1 fruit fly cellular context compared by ENCODE assay signal in the genomic region with DNA sequence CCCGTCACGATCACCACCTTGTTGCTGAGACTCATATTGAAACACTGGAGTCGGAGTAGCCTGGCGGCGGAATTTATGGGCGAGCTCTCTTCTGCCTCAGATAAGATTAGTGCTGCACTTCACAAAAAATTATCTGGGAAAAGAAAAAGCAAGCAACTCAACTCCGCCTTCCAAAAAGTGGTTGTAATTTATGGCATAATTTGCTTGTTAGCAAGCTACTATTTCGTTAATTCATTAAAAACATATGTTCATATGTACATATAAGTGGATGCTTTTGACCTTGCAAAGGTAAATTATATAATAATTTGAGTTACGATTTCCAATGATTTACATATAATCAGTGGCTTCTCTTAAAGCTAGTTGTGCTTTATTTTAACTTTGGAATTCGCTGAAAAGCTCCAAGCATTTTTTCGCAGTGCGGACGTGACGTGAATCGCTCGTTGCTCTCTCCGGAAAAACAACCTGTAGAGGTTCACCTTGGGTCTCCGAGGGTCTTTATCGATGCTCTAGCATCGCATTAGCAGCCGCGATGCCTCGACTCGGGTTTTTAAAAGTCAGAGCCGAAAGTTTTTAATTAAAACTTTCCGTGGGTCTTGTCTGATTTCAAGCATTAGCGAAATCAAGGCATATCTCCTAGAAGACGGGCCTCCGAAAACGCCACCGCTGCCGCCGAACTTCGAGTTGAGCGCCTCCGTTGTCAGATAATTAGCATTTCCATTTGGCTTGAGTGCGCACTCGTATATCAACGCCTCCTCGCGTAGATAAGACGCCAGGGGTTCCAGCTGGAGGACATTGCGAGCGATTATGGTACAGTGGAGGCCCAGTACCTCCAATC.
TF ChIP-seq lines count a peak whose summit lies in the region.

CG3699 (minus strand) TSS at position 51 of the 835 bp plus-strand sequence.

TF ChIP-seq in whole organism, embryonic, 481 proteins besides CTCF, POLR2A, EP300 and RAD21 (continued from another document and continues in another):
- TF ChIP-seq tx (GFP tag; optimal IDR thresholded peaks at IDR 0.05; lab: Kevin White, UChicago), result no peak
- peak; percentile 1 for TF ChIP-seq CG4820 (GFP tag; optimal IDR thresholded peaks at IDR 0.05; lab: Kevin White, UChicago)
- TF ChIP-seq CG1647 (GFP tag; optimal IDR thresholded peaks at IDR 0.05; lab: Kevin White, UChicago), result no peak
- no peak for TF ChIP-seq ab (GFP tag; optimal IDR thresholded peaks at IDR 0.05; lab: Kevin White, UChicago)
- TF ChIP-seq pros (GFP tag; optimal IDR thresholded peaks at IDR 0.05; lab: Kevin White, UChicago), result no peak
- peak; percentile 64 for TF ChIP-seq cwo (GFP tag; optimal IDR thresholded peaks at IDR 0.05; lab: Kevin White, UChicago)
- peak; percentile 14 for TF ChIP-seq phol (tag; optimal IDR thresholded peaks at IDR 0.05; lab: Kevin White, UChicago)
- TF ChIP-seq CG8359 (GFP tag; optimal IDR thresholded peaks at IDR 0.05; lab: Kevin White, UChicago; ENCODE audit: borderline replicate concordance), result no peak
- TF ChIP-seq CG16863 (GFP tag; optimal IDR thresholded peaks at IDR 0.05; lab: Kevin White, UChicago), result no peak
- no peak for TF ChIP-seq ap (GFP tag; IDR thresholded peaks at IDR 0.05; lab: Robert Waterston, UW)
- TF ChIP-seq CG4282 (GFP tag; optimal IDR thresholded peaks at IDR 0.05; lab: Kevin White, UChicago), result no peak
- no peak for TF ChIP-seq CG6791 (GFP tag; IDR thresholded peaks at IDR 0.05; lab: Robert Waterston, UW; ENCODE audit: partially characterized antibody)
- TF ChIP-seq inv (GFP tag; IDR thresholded peaks at IDR 0.05; lab: Robert Waterston, UW; ENCODE audit: partially characterized antibody), result no peak
- TF ChIP-seq CG12659 (GFP tag; optimal IDR thresholded peaks at IDR 0.05; lab: Kevin White, UChicago), result peak; percentile 53
- no peak for TF ChIP-seq ftz-f1 (GFP tag; optimal IDR thresholded peaks at IDR 0.05; lab: Kevin White, UChicago)
- no peak; the same call in 1 of the 2 replicates for TF ChIP-seq CG7372 (GFP tag; IDR thresholded peaks at IDR 0.05; lab: Robert Waterston, UW)
- no peak for TF ChIP-seq CG17568 (GFP tag; optimal IDR thresholded peaks at IDR 0.05; lab: Kevin White, UChicago)
- TF ChIP-seq CG10274 (GFP tag; optimal IDR thresholded peaks at IDR 0.05; lab: Kevin White, UChicago), result peak; percentile 6
- no peak for TF ChIP-seq croc (GFP tag; conservative IDR thresholded peaks at IDR 0.05; lab: Robert Waterston, UW)
- no peak for TF ChIP-seq Sox102F (GFP tag; optimal IDR thresholded peaks at IDR 0.05; lab: Kevin White, UChicago)
- no peak for TF ChIP-seq CG8290 (GFP tag; optimal IDR thresholded peaks at IDR 0.05; lab: Kevin White, UChicago)
- no peak for TF ChIP-seq CG8290 (tag; optimal IDR thresholded peaks at IDR 0.05; lab: Kevin White, UChicago)
- no peak for TF ChIP-seq shn (GFP tag; optimal IDR thresholded peaks at IDR 0.05; lab: Kevin White, UChicago)
- no peak for TF ChIP-seq Bdp1 (GFP tag; optimal IDR thresholded peaks at IDR 0.05; lab: Kevin White, UChicago)
- TF ChIP-seq otp (GFP tag; IDR thresholded peaks at IDR 0.05; lab: Robert Waterston, UW), result no peak
- no peak for TF ChIP-seq CG6272 (GFP tag; IDR thresholded peaks at IDR 0.05; lab: Robert Waterston, UW)
- peak; percentile 70 for TF ChIP-seq CG7839 (tag; optimal IDR thresholded peaks at IDR 0.05; lab: Kevin White, UChicago)
- TF ChIP-seq odd (GFP tag; optimal IDR thresholded peaks at IDR 0.05; lab: Kevin White, UChicago), result no peak
- TF ChIP-seq CG8089 (GFP tag; optimal IDR thresholded peaks at IDR 0.05; lab: Kevin White, UChicago), result no peak
- no peak for TF ChIP-seq knrl (GFP tag; IDR thresholded peaks at IDR 0.05; lab: Robert Waterston, UW; ENCODE audit: partially characterized antibody)
- TF ChIP-seq ranshi (GFP tag; IDR thresholded peaks at IDR 0.05; lab: Robert Waterston, UW), result no peak
- TF ChIP-seq CG9727 (GFP tag; optimal IDR thresholded peaks at IDR 0.05; lab: Kevin White, UChicago), result peak; percentile 37
- TF ChIP-seq CoRest (tag; optimal IDR thresholded peaks at IDR 0.05; lab: Kevin White, UChicago), result peak; percentile 69
- TF ChIP-seq sug (tag; optimal IDR thresholded peaks at IDR 0.05; lab: Kevin White, UChicago), result peak; percentile 82
- TF ChIP-seq ham (GFP tag; IDR thresholded peaks at IDR 0.05; lab: Robert Waterston, UW), result 0 out of 2 replicates have a peak, but pooled peaks have one; percentile 31
- peak; percentile 51 for TF ChIP-seq CG8924 (tag; optimal IDR thresholded peaks at IDR 0.05; lab: Kevin White, UChicago)
- TF ChIP-seq hth (optimal IDR thresholded peaks at IDR 0.05; lab: Kevin White, UChicago), result no peak
- no peak for TF ChIP-seq klu (GFP tag; IDR thresholded peaks at IDR 0.05; lab: Robert Waterston, UW)
- no peak for TF ChIP-seq ato (GFP tag; IDR thresholded peaks at IDR 0.05; lab: Robert Waterston, UW; ENCODE audit: partially characterized antibody)
- peak; percentile 15 for TF ChIP-seq fd96Cb (tag; optimal IDR thresholded peaks at IDR 0.05; lab: Kevin White, UChicago)
- TF ChIP-seq Sox100B (GFP tag; optimal IDR thresholded peaks at IDR 0.05; lab: Kevin White, UChicago), result no peak
- TF ChIP-seq emc (GFP tag; optimal IDR thresholded peaks at IDR 0.05; lab: Kevin White, UChicago), result no peak
- no peak for TF ChIP-seq CG14050 (GFP tag; IDR thresholded peaks at IDR 0.05; lab: Robert Waterston, UW)
- peak; percentile 45 for TF ChIP-seq dmrt99B (tag; optimal IDR thresholded peaks at IDR 0.05; lab: Kevin White, UChicago)
- TF ChIP-seq cad (GFP tag; optimal IDR thresholded peaks at IDR 0.05; lab: Kevin White, UChicago), result no peak
- TF ChIP-seq D19A (tag; optimal IDR thresholded peaks at IDR 0.05; lab: Kevin White, UChicago), result peak; percentile 14
- no peak for TF ChIP-seq Dp (GFP tag; optimal IDR thresholded peaks at IDR 0.05; lab: Kevin White, UChicago)
- TF ChIP-seq CG4730 (GFP tag; IDR thresholded peaks at IDR 0.05; lab: Robert Waterston, UW), result no peak
- TF ChIP-seq gro (GFP tag; optimal IDR thresholded peaks at IDR 0.05; lab: Kevin White, UChicago), result peak; percentile 20
- TF ChIP-seq Oaz (GFP tag; IDR thresholded peaks at IDR 0.05; lab: Robert Waterston, UW), result no peak
- TF ChIP-seq jumu (GFP tag; optimal IDR thresholded peaks at IDR 0.05; lab: Kevin White, UChicago), result no peak
- TF ChIP-seq crol (GFP tag; IDR thresholded peaks at IDR 0.05; lab: Robert Waterston, UW), result no peak
- peak; percentile 46; the same call in 1 of the 2 replicates for TF ChIP-seq CG14014 (GFP tag; IDR thresholded peaks at IDR 0.05; lab: Robert Waterston, UW)
- no peak for TF ChIP-seq CG3726 (GFP tag; IDR thresholded peaks at IDR 0.05; lab: Robert Waterston, UW)
- no peak for TF ChIP-seq Optix (GFP tag; IDR thresholded peaks at IDR 0.05; lab: Robert Waterston, UW)
- TF ChIP-seq en (GFP tag; optimal IDR thresholded peaks at IDR 0.05; lab: Kevin White, UChicago), result no peak
- no peak for TF ChIP-seq CG12236 (GFP tag; optimal IDR thresholded peaks at IDR 0.05; lab: Kevin White, UChicago)
- no peak for TF ChIP-seq insv (GFP tag; optimal IDR thresholded peaks at IDR 0.05; lab: Kevin White, UChicago)
- TF ChIP-seq CG6854 (GFP tag; optimal IDR thresholded peaks at IDR 0.05; lab: Kevin White, UChicago), result peak; percentile 46
- no peak for TF ChIP-seq CG9609 (GFP tag; optimal IDR thresholded peaks at IDR 0.05; lab: Kevin White, UChicago)
- no peak for TF ChIP-seq pan (optimal IDR thresholded peaks at IDR 0.05; lab: Kevin White, UChicago)
- TF ChIP-seq pan (GFP tag; optimal IDR thresholded peaks at IDR 0.05 in 1 of 2, IDR thresholded peaks at IDR 0.05 in 1 of 2), result no peak
- peak; percentile 29 for TF ChIP-seq CG34376 (GFP tag; optimal IDR thresholded peaks at IDR 0.05; lab: Kevin White, UChicago)
- TF ChIP-seq HmgD (GFP tag; optimal IDR thresholded peaks at IDR 0.05; lab: Kevin White, UChicago), result no peak
- TF ChIP-seq CG3065 (GFP tag; optimal IDR thresholded peaks at IDR 0.05; lab: Kevin White, UChicago), result no peak
- TF ChIP-seq sim (GFP tag; IDR thresholded peaks at IDR 0.05; lab: Robert Waterston, UW), result no peak
- no peak for TF ChIP-seq lola (GFP tag; optimal IDR thresholded peaks at IDR 0.05; lab: Kevin White, UChicago)
- peak; percentile 15 for TF ChIP-seq HLH54F (GFP tag; optimal IDR thresholded peaks at IDR 0.05; lab: Kevin White, UChicago)
- no peak for TF ChIP-seq p53 (GFP tag; optimal IDR thresholded peaks at IDR 0.05; lab: Kevin White, UChicago)
- TF ChIP-seq Antp (GFP tag; optimal IDR thresholded peaks at IDR 0.05; lab: Kevin White, UChicago), result no peak
- TF ChIP-seq pnt (GFP tag; optimal IDR thresholded peaks at IDR 0.05; lab: Kevin White, UChicago), result peak; percentile 16
- TF ChIP-seq CG15696 (tag; optimal IDR thresholded peaks at IDR 0.05; lab: Kevin White, UChicago), result no peak
- no peak for TF ChIP-seq bbx (GFP tag; IDR thresholded peaks at IDR 0.05; lab: Robert Waterston, UW; ENCODE audit: partially characterized antibody)
- TF ChIP-seq Dip2 (GFP tag; IDR thresholded peaks at IDR 0.05; lab: Robert Waterston, UW), result no peak
- TF ChIP-seq CG11456 (GFP tag; IDR thresholded peaks at IDR 0.05; lab: Robert Waterston, UW), result no peak
- TF ChIP-seq CG12769 (tag; optimal IDR thresholded peaks at IDR 0.05; lab: Kevin White, UChicago), result no peak
- TF ChIP-seq CG3838 (GFP tag; optimal IDR thresholded peaks at IDR 0.05; lab: Kevin White, UChicago), result no peak
- TF ChIP-seq salm (tag; optimal IDR thresholded peaks at IDR 0.05; lab: Kevin White, UChicago), result no peak
- TF ChIP-seq C15 (GFP tag; IDR thresholded peaks at IDR 0.05; lab: Robert Waterston, UW), result no peak
- no peak for TF ChIP-seq cas (GFP tag; IDR thresholded peaks at IDR 0.05; lab: Robert Waterston, UW)
- TF ChIP-seq CG4854 (GFP tag; optimal IDR thresholded peaks at IDR 0.05; lab: Kevin White, UChicago), result peak; percentile 2
- TF ChIP-seq jing (GFP tag; optimal IDR thresholded peaks at IDR 0.05; lab: Kevin White, UChicago), result no peak
- TF ChIP-seq onecut (GFP tag; IDR thresholded peaks at IDR 0.05; lab: Robert Waterston, UW), result no peak
- no peak for TF ChIP-seq Dad (GFP tag; optimal IDR thresholded peaks at IDR 0.05; lab: Kevin White, UChicago)
- TF ChIP-seq CG7928 (GFP tag; optimal IDR thresholded peaks at IDR 0.05; lab: Kevin White, UChicago), result no peak
- peak; percentile 37 for TF ChIP-seq pho (GFP tag; optimal IDR thresholded peaks at IDR 0.05; lab: Kevin White, UChicago)
- no peak for TF ChIP-seq CkIIα-i1 (GFP tag; IDR thresholded peaks at IDR 0.05; lab: Robert Waterston, UW)
- no peak for TF ChIP-seq tio (GFP tag; optimal IDR thresholded peaks at IDR 0.05; lab: Kevin White, UChicago)
- TF ChIP-seq CG9932 (GFP tag; IDR thresholded peaks at IDR 0.05; lab: Robert Waterston, UW), result no peak
- TF ChIP-seq CG17829 (tag; optimal IDR thresholded peaks at IDR 0.05; lab: Kevin White, UChicago), result no peak
- TF ChIP-seq CG30431 (GFP tag; optimal IDR thresholded peaks at IDR 0.05; lab: Kevin White, UChicago), result no peak
- TF ChIP-seq H15 (GFP tag; IDR thresholded peaks at IDR 0.05; lab: Robert Waterston, UW), result no peak
- no peak for TF ChIP-seq maf-S (GFP tag; optimal IDR thresholded peaks at IDR 0.05; lab: Kevin White, UChicago)
- TF ChIP-seq CG3281 (GFP tag; optimal IDR thresholded peaks at IDR 0.05; lab: Kevin White, UChicago), result peak; percentile 64
- TF ChIP-seq Blimp-1 (GFP tag; optimal IDR thresholded peaks at IDR 0.05; lab: Kevin White, UChicago), result peak; percentile 26
- TF ChIP-seq seq (GFP tag; IDR thresholded peaks at IDR 0.05; lab: Robert Waterston, UW), result no peak
- no peak for TF ChIP-seq CG32767 (GFP tag; IDR thresholded peaks at IDR 0.05; lab: Robert Waterston, UW)
- no peak; the same call in 1 of the 2 replicates for TF ChIP-seq Xrp1 (GFP tag; IDR thresholded peaks at IDR 0.05; lab: Robert Waterston, UW)
- TF ChIP-seq CG2875 (GFP tag; optimal IDR thresholded peaks at IDR 0.05; lab: Kevin White, UChicago), result no peak
- no peak for TF ChIP-seq hbn (GFP tag; IDR thresholded peaks at IDR 0.05; lab: Robert Waterston, UW; ENCODE audit: partially characterized antibody)
- peak in 1 of 2 experiments; percentile 0 for TF ChIP-seq Trl (optimal IDR thresholded peaks at IDR 0.05; lab: Kevin White, UChicago)
- TF ChIP-seq Trl (GFP tag; optimal IDR thresholded peaks at IDR 0.05; lab: Kevin White, UChicago), result no peak
- TF ChIP-seq NfI (GFP tag; optimal IDR thresholded peaks at IDR 0.05; lab: Kevin White, UChicago), result peak; percentile 31
- TF ChIP-seq row (GFP tag; IDR thresholded peaks at IDR 0.05; lab: Robert Waterston, UW), result peak; percentile 78
- TF ChIP-seq pita (GFP tag; optimal IDR thresholded peaks at IDR 0.05; lab: Kevin White, UChicago), result no peak
- TF ChIP-seq H2.0 (GFP tag; IDR thresholded peaks at IDR 0.05; lab: Robert Waterston, UW), result no peak
- no peak for TF ChIP-seq CG13287 (GFP tag; IDR thresholded peaks at IDR 0.05; lab: Robert Waterston, UW; ENCODE audit: partially characterized antibody)
- no peak for TF ChIP-seq zen2 (GFP tag; IDR thresholded peaks at IDR 0.05; lab: Robert Waterston, UW; ENCODE audit: partially characterized antibody)
- TF ChIP-seq Max (GFP tag; optimal IDR thresholded peaks at IDR 0.05; lab: Kevin White, UChicago), result no peak
- TF ChIP-seq CG3847 (GFP tag; IDR thresholded peaks at IDR 0.05; lab: Robert Waterston, UW), result 0 out of 2 replicates have a peak, but pooled peaks have one; percentile 6
- no peak for TF ChIP-seq CG10431 (GFP tag; optimal IDR thresholded peaks at IDR 0.05; lab: Kevin White, UChicago)
- TF ChIP-seq Chrac-16 (GFP tag; optimal IDR thresholded peaks at IDR 0.05; lab: Kevin White, UChicago), result no peak
- peak; percentile 35 for TF ChIP-seq CG9437 (GFP tag; optimal IDR thresholded peaks at IDR 0.05; lab: Kevin White, UChicago)
- no peak for TF ChIP-seq sens-2 (GFP tag; IDR thresholded peaks at IDR 0.05; lab: Robert Waterston, UW)
- TF ChIP-seq sima (GFP tag; optimal IDR thresholded peaks at IDR 0.05; lab: Kevin White, UChicago), result no peak
- TF ChIP-seq Hand (GFP tag; optimal IDR thresholded peaks at IDR 0.05; lab: Kevin White, UChicago), result peak; percentile 27
- no peak for TF ChIP-seq da (GFP tag; optimal IDR thresholded peaks at IDR 0.05; lab: Kevin White, UChicago)
- peak; percentile 20 for TF ChIP-seq CG10147 (GFP tag; optimal IDR thresholded peaks at IDR 0.05; lab: Kevin White, UChicago)
- no peak for TF ChIP-seq CG32772 (GFP tag; IDR thresholded peaks at IDR 0.05; lab: Robert Waterston, UW)
- peak; percentile 43 for TF ChIP-seq CG17385 (GFP tag; optimal IDR thresholded peaks at IDR 0.05; lab: Kevin White, UChicago)
- TF ChIP-seq Asciz (GFP tag; optimal IDR thresholded peaks at IDR 0.05; lab: Kevin White, UChicago), result no peak
- TF ChIP-seq Hmx (GFP tag; optimal IDR thresholded peaks at IDR 0.05; lab: Kevin White, UChicago), result no peak
- TF ChIP-seq Fer3 (tag; optimal IDR thresholded peaks at IDR 0.05; lab: Kevin White, UChicago), result peak; percentile 42
- no peak for TF ChIP-seq Vsx1 (GFP tag; optimal IDR thresholded peaks at IDR 0.05; lab: Kevin White, UChicago)
- no peak for TF ChIP-seq CG16779 (GFP tag; IDR thresholded peaks at IDR 0.05; lab: Robert Waterston, UW)
- peak; percentile 39 for TF ChIP-seq Xbp1 (GFP tag; optimal IDR thresholded peaks at IDR 0.05; lab: Kevin White, UChicago)
